Fruit fly (Drosophila melanogaster) whole organism, adult: Measurements from ENCODE around the gene Cpsf73.

Experiments used
- CG11617 ChIP-seq: fragments of 200-800 bp; sonication (Bioruptor generic); optimal IDR thresholded peaks from 2 replicates; lab custom pipeline; 2017; ENCODE audit warnings: mild to moderate bottlenecking, missing biosample characterization, missing genetic modification reagents, missing genetic modification characterization
- CG12768 ChIP-seq: fragments of 200-800 bp; sonication (Bioruptor generic); optimal IDR thresholded peaks from 2 replicates; lab custom pipeline; 2017; ENCODE audit warnings: missing biosample characterization, missing genetic modification characterization, mild to moderate bottlenecking, moderate library complexity, missing genetic modification reagents
- CG14711 ChIP-seq: fragments of 200-800 bp; sonication (Bioruptor generic); optimal IDR thresholded peaks from 2 replicates; lab custom pipeline; 2018; ENCODE audit warnings: missing biosample characterization, mild to moderate bottlenecking, missing genetic modification characterization, moderate library complexity
- CG1620 ChIP-seq: fragments of 200-800 bp; sonication (Bioruptor generic); optimal IDR thresholded peaks from 2 replicates; lab custom pipeline; 2016; ENCODE audit warnings: missing biosample characterization, missing genetic modification characterization
- CG33017 ChIP-seq: fragments of 200-800 bp; sonication (Bioruptor generic); optimal IDR thresholded peaks from 2 replicates; lab custom pipeline; 2018; ENCODE audit warnings: missing biosample characterization, mild to moderate bottlenecking, missing genetic modification characterization, moderate library complexity
- CG5204 ChIP-seq: fragments of 200-800 bp; sonication (Bioruptor generic); optimal IDR thresholded peaks from 2 replicates; lab custom pipeline; 2016; ENCODE audit warnings: missing biosample characterization, missing genetic modification characterization
- CG7045 ChIP-seq: fragments of 200-800 bp; sonication (Bioruptor generic); optimal IDR thresholded peaks from 2 replicates; lab custom pipeline; 2017; ENCODE audit warnings: missing biosample characterization, mild to moderate bottlenecking, missing genetic modification characterization
- CG7101 ChIP-seq: fragments of 200-800 bp; sonication (Bioruptor generic); optimal IDR thresholded peaks from 2 replicates; lab custom pipeline; 2018; ENCODE audit warnings: missing biosample characterization, mild to moderate bottlenecking, missing genetic modification characterization, moderate library complexity
- Clk ChIP-seq: fragments of 200-800 bp; sonication (Bioruptor generic); optimal IDR thresholded peaks from 2 replicates; lab custom pipeline; 2017; ENCODE audit warnings: missing biosample characterization, missing genetic modification characterization
- Crg-1 ChIP-seq: fragments of 200-800 bp; sonication (Bioruptor generic); optimal IDR thresholded peaks from 2 replicates; lab custom pipeline; 2016; ENCODE audit warnings: missing biosample characterization, missing genetic modification characterization
- Hr96 ChIP-seq: fragments of 200-800 bp; sonication (Bioruptor generic); optimal IDR thresholded peaks from 2 replicates; lab custom pipeline; 2016; ENCODE audit warnings: missing biosample characterization, missing genetic modification characterization
- Mnt ChIP-seq: fragments of 200-800 bp; sonication (Bioruptor generic); optimal IDR thresholded peaks from 2 replicates; lab custom pipeline; 2016; ENCODE audit warnings: missing biosample characterization, mild to moderate bottlenecking, missing genetic modification characterization
- bab1 ChIP-seq: fragments of 200-800 bp; sonication (Bioruptor generic); optimal IDR thresholded peaks from 3 replicates; lab custom pipeline; 2019; ENCODE audit warnings: missing biosample characterization, mild to moderate bottlenecking, missing genetic modification characterization, moderate library complexity
- cic ChIP-seq: fragments of 200-800 bp; sonication (Bioruptor generic); optimal IDR thresholded peaks from 2 replicates; lab custom pipeline; 2017; ENCODE audit warnings: missing biosample characterization, mild to moderate bottlenecking, missing genetic modification characterization, moderate library complexity
- cnc ChIP-seq, 2 experiments: fragments of >200 bp; optimal IDR thresholded peaks; 2 replicates each; lab custom pipeline; 2017
- kay ChIP-seq: fragments of 200-800 bp; sonication (Bioruptor generic); peaks from one replicate; lab custom pipeline; 2016; ENCODE audit warnings: missing biosample characterization, missing genetic modification characterization, borderline replicate concordance
- ovo ChIP-seq: fragments of 200-800 bp; sonication (Bioruptor generic); optimal IDR thresholded peaks from 2 replicates; lab custom pipeline; 2016; ENCODE audit warnings: missing biosample characterization, missing genetic modification characterization
- pad ChIP-seq: fragments of 200-800 bp; sonication (Bioruptor generic); optimal IDR thresholded peaks from 3 replicates; lab custom pipeline; 2017; ENCODE audit warnings: missing biosample characterization, missing genetic modification characterization, mild to moderate bottlenecking, moderate library complexity, missing genetic modification reagents
- tj ChIP-seq: fragments of 200-800 bp; sonication (Bioruptor generic); optimal IDR thresholded peaks from 3 replicates; lab custom pipeline; 2017; ENCODE audit warnings: missing biosample characterization, mild to moderate bottlenecking, missing genetic modification characterization, moderate library complexity
- toe ChIP-seq: fragments of 200-800 bp; sonication (Bioruptor generic); optimal IDR thresholded peaks from 2 replicates; lab custom pipeline; 2016; ENCODE audit warnings: missing biosample characterization, missing genetic modification characterization

Cpsf73 gene

dm6 chr3R:18658380-18658944 lies 4.9 kb downstream of the Cpsf73 start:
- TF ChIP-seq Crg-1 (GFP tag; lab: Kevin White, UChicago) (no peak), kay (GFP tag; lab: Kevin White, UChicago) (no peak), Mnt (no peak), cic (GFP tag; lab: Kevin White, UChicago) (no peak), tj (GFP tag; lab: Kevin White, UChicago) (no peak), Hr96 (GFP tag; lab: Kevin White, UChicago) (no peak), CG1620 (no peak), CG12768 (GFP tag; lab: Kevin White, UChicago) (no peak), toe (GFP tag; lab: Kevin White, UChicago) (no peak), CG11617 (no peak), ovo (GFP tag; lab: Kevin White, UChicago) (no peak), CG7045 (GFP tag; lab: Kevin White, UChicago) (no peak), bab1 (no peak), CG7101 (tag; lab: Kevin White, UChicago) (no peak), CG33017 (tag; lab: Kevin White, UChicago) (no peak), Clk (GFP tag; lab: Kevin White, UChicago) (no peak), CG14711 (no peak), pad (GFP tag; lab: Kevin White, UChicago) (no peak), cnc (optimal IDR thresholded peaks at IDR 0.05; lab: Kevin White, UChicago) (no peak)

dm6 chr3R:18643646-18644045 lies 19.7 kb downstream of the Cpsf73 start:
- TF ChIP-seq Hr96 (GFP tag; lab: Kevin White, UChicago) (no peak), ovo (GFP tag; lab: Kevin White, UChicago) (no peak), CG7045 (GFP tag; lab: Kevin White, UChicago) (no peak), CG5204 (GFP tag; lab: Kevin White, UChicago) (no peak), pad (GFP tag; lab: Kevin White, UChicago) (no peak), CG11617 (no peak), Clk (GFP tag; lab: Kevin White, UChicago) (no peak), CG7101 (tag; lab: Kevin White, UChicago) (no peak), kay (GFP tag; lab: Kevin White, UChicago) (no peak), tj (GFP tag; lab: Kevin White, UChicago) (no peak), bab1 (no peak), CG12768 (GFP tag; lab: Kevin White, UChicago) (no peak), Mnt (no peak), Crg-1 (GFP tag; lab: Kevin White, UChicago) (no peak), cic (GFP tag; lab: Kevin White, UChicago) (no peak), CG33017 (tag; lab: Kevin White, UChicago) (no peak), toe (GFP tag; lab: Kevin White, UChicago) (no peak), cnc (optimal IDR thresholded peaks at IDR 0.05; lab: Kevin White, UChicago) (no peak), CG14711 (no peak), CG1620 (no peak)

dm6 chr3R:18641242-18641757 lies 22.1 kb downstream of the Cpsf73 start, which contains the start of gene CG14301:
Gene CG14301, minus strand, starts transcription at chr3R:18641457.
- no peak for TF ChIP-seq CG1620
- TF ChIP-seq Mnt, result no peak

DNA sequence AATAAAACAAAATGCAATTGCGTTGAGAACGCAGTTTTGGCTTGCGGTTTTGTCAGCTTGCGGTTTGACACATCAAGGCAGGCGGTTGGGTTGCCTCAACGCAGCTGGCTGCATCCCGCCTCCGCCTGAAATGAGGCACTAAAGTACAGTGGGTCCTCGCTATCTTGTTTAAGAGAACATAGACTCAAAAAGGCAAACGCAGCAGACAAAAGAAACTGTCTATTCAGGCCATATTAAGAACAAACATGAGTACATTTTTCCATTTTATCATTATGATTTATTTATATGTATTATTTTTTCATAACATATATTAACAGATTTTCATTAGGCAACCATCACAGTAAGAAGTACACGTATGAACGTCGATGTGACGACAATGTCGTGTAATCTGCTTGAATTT lies 23.7 kb downstream of the Cpsf73 start:
- peak; percentile 24 for TF ChIP-seq tj (GFP tag; lab: Kevin White, UChicago)
- no peak for TF ChIP-seq CG5204 (GFP tag; lab: Kevin White, UChicago)

DNA sequence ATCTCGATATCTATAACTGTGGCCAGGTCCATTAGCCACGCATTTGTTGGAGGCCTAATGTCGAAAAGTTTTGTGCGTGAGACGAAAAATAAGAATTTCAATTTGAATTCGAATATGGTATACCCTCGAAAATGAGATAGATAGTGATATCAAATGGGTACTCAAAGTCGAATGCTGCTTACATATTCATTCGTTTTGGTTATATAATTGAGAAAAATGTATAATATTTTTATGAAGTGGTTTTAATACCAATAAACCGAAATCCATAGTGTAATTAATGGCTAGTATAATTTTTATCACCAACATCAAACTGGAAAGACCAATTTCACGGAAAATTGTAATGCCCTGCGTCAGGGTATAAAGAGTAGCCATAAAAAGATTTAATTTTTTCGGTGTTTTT lies 30.3 kb downstream of the Cpsf73 start:
- TF ChIP-seq toe (GFP tag; lab: Kevin White, UChicago), result no peak
- TF ChIP-seq kay (GFP tag; lab: Kevin White, UChicago), result peak; percentile 42
- no peak for TF ChIP-seq bab1

DNA sequence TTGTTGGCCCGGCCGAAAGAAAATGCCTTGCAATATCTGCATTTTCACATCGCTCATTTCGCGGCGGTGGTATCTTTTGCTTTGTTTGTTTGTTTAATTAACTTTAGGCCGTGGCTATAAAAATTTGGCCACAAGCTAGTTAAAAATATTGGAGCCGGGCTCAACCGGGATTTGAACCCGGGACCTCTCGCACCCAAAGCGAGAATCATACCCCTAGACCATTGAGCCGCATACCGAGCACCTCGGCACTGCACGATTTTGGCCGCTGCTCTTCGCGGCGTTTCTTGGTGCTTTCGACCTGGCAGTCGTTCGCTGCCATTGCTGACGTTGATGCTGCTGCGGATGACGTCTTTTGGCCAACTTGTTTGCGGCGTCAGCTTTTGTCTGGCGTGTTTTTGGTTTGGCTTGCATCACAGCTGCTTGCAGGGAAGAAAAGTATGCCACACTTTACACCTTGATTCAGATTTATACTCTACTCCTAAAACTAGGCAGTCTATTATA lies 35.0 kb downstream of the Cpsf73 start:
- TF ChIP-seq Hr96 (GFP tag; lab: Kevin White, UChicago) (no peak), CG14711 (no peak), tj (GFP tag; lab: Kevin White, UChicago) (peak; percentile 71), cic (GFP tag; lab: Kevin White, UChicago) (no peak), CG1620 (no peak), CG11617 (no peak), pad (GFP tag; lab: Kevin White, UChicago) (no peak)

dm6 chr3R:18624541-18624940 lies 38.8 kb downstream of the Cpsf73 start:
- TF ChIP-seq CG5204 (GFP tag; lab: Kevin White, UChicago) (no peak), toe (GFP tag; lab: Kevin White, UChicago) (no peak), Crg-1 (GFP tag; lab: Kevin White, UChicago) (no peak), kay (GFP tag; lab: Kevin White, UChicago) (no peak), CG12768 (GFP tag; lab: Kevin White, UChicago) (no peak), cic (GFP tag; lab: Kevin White, UChicago) (no peak), ovo (GFP tag; lab: Kevin White, UChicago) (no peak), Mnt (no peak), CG11617 (no peak), cnc (optimal IDR thresholded peaks at IDR 0.05; lab: Kevin White, UChicago) (no peak), CG7101 (tag; lab: Kevin White, UChicago) (no peak), CG14711 (no peak), Clk (GFP tag; lab: Kevin White, UChicago) (no peak), tj (GFP tag; lab: Kevin White, UChicago) (no peak), CG1620 (no peak), CG33017 (tag; lab: Kevin White, UChicago) (no peak), bab1 (no peak), pad (GFP tag; lab: Kevin White, UChicago) (no peak), Hr96 (GFP tag; lab: Kevin White, UChicago) (no peak)
